Worm (Caenorhabditis elegans): ENCODE measurements around the gene F48B9.1.

Gene F48B9.1

ce11 chrX:2180588-2180987 is at the start of gene F48B9.1:
Gene F48B9.1, plus strand, starts transcription at chrX:2180888.
- TF ChIP-seq Y55F3AM.14 (GFP tag; optimal IDR thresholded peaks at IDR 0.05) (no peak), nhr-12 (tag; optimal IDR thresholded peaks at IDR 0.05) (no peak), lsy-2 (tag; optimal IDR thresholded peaks at IDR 0.05) (no peak), R02D3.7 (tag; optimal IDR thresholded peaks at IDR 0.05) (no peak), mab-5 (tag; optimal IDR thresholded peaks at IDR 0.05) (no peak), aly-2 (tag; optimal IDR thresholded peaks at IDR 0.05) (no peak), gmeb-1 (tag; optimal IDR thresholded peaks at IDR 0.05) (no peak)

- TF ChIP-seq ztf-11 (tag; optimal IDR thresholded peaks at IDR 0.05) (no peak), nhr-237 (tag; optimal IDR thresholded peaks at IDR 0.05) (no peak), dmd-4 (tag; optimal IDR thresholded peaks at IDR 0.05) (no peak), elt-1 (tag; optimal IDR thresholded peaks at IDR 0.05) (no peak), peb-1 (tag; optimal IDR thresholded peaks at IDR 0.05) (no peak)
Measured at ce11 chrX:2131650-2132049, 49.0 kb upstream of the F48B9.1 start, which contains the start of gene F53B1.9. Gene F53B1.9, minus strand, starts transcription at chrX:2131844.

DNA sequence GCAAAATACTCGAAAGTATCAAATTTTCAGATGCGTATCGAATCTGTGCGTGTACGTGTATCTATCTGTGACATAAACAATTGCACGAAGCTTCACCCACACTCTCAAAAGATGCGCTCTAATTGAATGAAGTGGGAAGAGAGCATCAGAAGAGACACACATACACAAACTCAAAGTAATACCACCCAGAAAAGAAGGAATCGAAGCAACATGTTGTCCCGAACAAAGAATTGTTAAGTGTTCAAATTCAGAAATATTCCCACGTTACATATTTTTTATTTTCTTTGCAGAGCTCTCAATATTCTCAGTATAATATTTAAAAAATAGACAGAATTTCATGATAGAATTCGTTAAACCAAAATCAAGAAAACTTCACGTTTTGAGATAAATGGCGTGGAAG is 43.8 kb upstream of the F48B9.1 start:
- TF ChIP-seq dmd-4 (tag; optimal IDR thresholded peaks at IDR 0.05), result peak; percentile 30
- TF ChIP-seq ama-1 (optimal IDR thresholded peaks at IDR 0.05), result no peak

DNA sequence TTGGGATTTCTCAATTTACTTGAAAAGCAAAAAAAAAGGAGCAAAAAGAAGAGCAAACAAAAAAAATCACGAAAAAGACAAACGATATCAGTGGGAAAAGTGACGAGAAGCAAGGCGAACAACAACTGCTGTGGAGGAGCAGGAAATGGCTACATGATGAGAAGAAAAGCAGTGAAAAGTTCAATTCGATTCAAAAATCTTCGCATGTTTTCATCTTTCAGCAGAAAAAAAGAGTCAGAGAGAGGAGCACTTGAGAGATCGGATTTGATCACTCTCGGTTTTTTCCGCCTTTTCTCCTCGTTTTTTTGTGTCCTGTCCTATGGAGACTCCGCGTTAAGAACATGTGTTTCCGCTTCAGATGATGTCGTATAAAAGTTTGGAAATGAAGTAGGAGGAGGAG is 41.8 kb upstream of the F48B9.1 start:
- TF ChIP-seq lsy-2 (tag; optimal IDR thresholded peaks at IDR 0.05) (peak in 1 of 2 experiments; percentile 30), lin-13 (GFP tag; optimal IDR thresholded peaks at IDR 0.05) (no peak), nhr-6 (tag; optimal IDR thresholded peaks at IDR 0.05) (peak; percentile 23), mab-5 (tag; optimal IDR thresholded peaks at IDR 0.05) (no peak), sma-9 (GFP tag; optimal IDR thresholded peaks at IDR 0.05) (peak; percentile 55), sma-9 (tag; optimal IDR thresholded peaks at IDR 0.05) (no peak), R02D3.7 (tag; optimal IDR thresholded peaks at IDR 0.05) (no peak), nhr-237 (tag; optimal IDR thresholded peaks at IDR 0.05) (no peak), nhr-129 (tag; optimal IDR thresholded peaks at IDR 0.05) (peak; percentile 44), sma-3 (GFP tag; optimal IDR thresholded peaks at IDR 0.05) (no peak), peb-1 (tag; optimal IDR thresholded peaks at IDR 0.05) (no peak), F13H6.1 (tag; optimal IDR thresholded peaks at IDR 0.05) (peak; percentile 68), unc-62 (GFP tag; optimal IDR thresholded peaks at IDR 0.05) (no peak), C34F6.9 (tag; optimal IDR thresholded peaks at IDR 0.05) (peak; percentile 26)

DNA sequence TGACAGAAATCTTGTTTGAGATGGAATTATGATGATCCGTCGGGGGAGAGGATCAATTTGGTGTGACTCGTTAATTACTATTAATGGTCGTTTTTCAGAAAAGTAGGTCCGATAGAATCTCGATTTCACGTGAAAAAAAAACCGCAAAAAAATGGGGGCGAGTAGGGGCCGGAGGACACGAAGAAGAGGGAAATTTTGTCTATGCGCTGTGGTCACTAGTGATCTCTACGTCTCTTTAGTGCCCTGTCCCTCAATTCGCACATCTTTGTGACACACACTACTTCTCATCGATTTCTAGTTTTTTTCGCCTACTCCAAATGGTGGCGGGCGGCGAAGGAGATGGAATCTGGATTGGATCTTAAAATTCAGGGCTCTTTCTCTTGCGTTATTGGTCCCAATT is 40.1 kb upstream of the F48B9.1 start:
- TF ChIP-seq dmd-4 (tag; optimal IDR thresholded peaks at IDR 0.05), result no peak
- TF ChIP-seq mdl-1 (tag; optimal IDR thresholded peaks at IDR 0.05), result no peak
- no peak for TF ChIP-seq ceh-16 (tag; optimal IDR thresholded peaks at IDR 0.05)
- no peak for TF ChIP-seq ztf-1 (GFP tag; conservative IDR thresholded peaks at IDR 0.05)
- no peak for TF ChIP-seq ama-1 (optimal IDR thresholded peaks at IDR 0.05)
- TF ChIP-seq nhr-25 (tag; optimal IDR thresholded peaks at IDR 0.05), result no peak
- no peak for TF ChIP-seq nhr-23 (tag; optimal IDR thresholded peaks at IDR 0.05)
- peak; percentile 25 for TF ChIP-seq nhr-129 (tag; optimal IDR thresholded peaks at IDR 0.05)
- no peak for TF ChIP-seq peb-1 (tag; optimal IDR thresholded peaks at IDR 0.05)
- peak; percentile 9 for TF ChIP-seq sma-9 (GFP tag; optimal IDR thresholded peaks at IDR 0.05)
- TF ChIP-seq sma-9 (tag; optimal IDR thresholded peaks at IDR 0.05), result no peak
- no peak for TF ChIP-seq alr-1 (tag; optimal IDR thresholded peaks at IDR 0.05)
- no peak for TF ChIP-seq lsy-2 (tag; optimal IDR thresholded peaks at IDR 0.05)
- TF ChIP-seq mab-5 (tag; optimal IDR thresholded peaks at IDR 0.05), result no peak
- TF ChIP-seq C34F6.9 (tag; optimal IDR thresholded peaks at IDR 0.05), result peak; percentile 16
- TF ChIP-seq nhr-10 (tag; optimal IDR thresholded peaks at IDR 0.05), result no peak
- no peak for TF ChIP-seq skn-1 (tag; optimal IDR thresholded peaks at IDR 0.05)
- peak; percentile 45 for TF ChIP-seq unc-55 (GFP tag; optimal IDR thresholded peaks at IDR 0.05)

- TF ChIP-seq C34F6.9 (tag; optimal IDR thresholded peaks at IDR 0.05), result peak; percentile 1
- TF ChIP-seq nhr-21 (tag; optimal IDR thresholded peaks at IDR 0.05), result peak; percentile 63
- TF ChIP-seq mdl-1 (tag; optimal IDR thresholded peaks at IDR 0.05), result no peak
- peak in 1 of 2 experiments; percentile 32 for TF ChIP-seq lsy-2 (tag; optimal IDR thresholded peaks at IDR 0.05)
Measured at ce11 chrX:2144236-2144635, 36.5 kb upstream of the F48B9.1 start.
